Worm (Caenorhabditis elegans): ENCODE results near the gene C34E10.10.

C34E10.10 gene

ce11 chrIII:5273396-5273857 is 45.7 kb upstream of the C34E10.10 start, which contains the start of gene ztf-8 (continued):
- TF ChIP-seq T26A5.8 (tag; optimal IDR thresholded peaks at IDR 0.05) (peak; percentile 30), ztf-3 (GFP tag; optimal IDR thresholded peaks at IDR 0.05) (no peak), hmg-20 (GFP tag; IDR thresholded peaks at IDR 0.05) (no peak), tlf-1 (GFP tag; optimal IDR thresholded peaks at IDR 0.05) (peak; percentile 29), athp-1 (tag; optimal IDR thresholded peaks at IDR 0.05) (peak; percentile 42), aptf-3 (GFP tag; IDR thresholded peaks at IDR 0.05) (0 out of 2 replicates have a peak, but pooled peaks have one; percentile 22), Y53F4B.3 (GFP tag; IDR thresholded peaks at IDR 0.05) (no peak), F49E8.2 (tag; optimal IDR thresholded peaks at IDR 0.05; ENCODE audit: insufficient read depth) (peak; percentile 75), efl-1 (GFP tag; optimal IDR thresholded peaks at IDR 0.05) (no peak), pbrm-1 (GFP tag; IDR thresholded peaks at IDR 0.05) (no peak), zim-3 (tag; optimal IDR thresholded peaks at IDR 0.05) (peak; percentile 31), snpc-4 (GFP tag; optimal IDR thresholded peaks at IDR 0.05) (no peak), snpc-4 (tag; optimal IDR thresholded peaks at IDR 0.05) (peak in 1 of 4 experiments; percentile 29), nhr-80 (tag; optimal IDR thresholded peaks at IDR 0.05) (no peak), K11D2.4 (GFP tag; IDR thresholded peaks at IDR 0.05) (no peak), ceh-58 (GFP tag; IDR thresholded peaks at IDR 0.05) (no peak), ztf-6 (GFP tag; IDR thresholded peaks at IDR 0.05) (no peak), B0261.1 (tag; optimal IDR thresholded peaks at IDR 0.05) (peak; percentile 2), snpc-1.3 (tag; optimal IDR thresholded peaks at IDR 0.05; ENCODE audit: insufficient read depth) (no peak), somi-1 (GFP tag; optimal IDR thresholded peaks at IDR 0.05) (no peak), D2030.7 (GFP tag; IDR thresholded peaks at IDR 0.05) (no peak), lsl-1 (GFP tag; optimal IDR thresholded peaks at IDR 0.05) (no peak), nhr-179 (tag; optimal IDR thresholded peaks at IDR 0.05) (no peak), let-607 (tag; optimal IDR thresholded peaks at IDR 0.05) (no peak), ztf-28 (GFP tag; IDR thresholded peaks at IDR 0.05) (no peak), tbx-9 (tag; optimal IDR thresholded peaks at IDR 0.05; ENCODE audit: borderline replicate concordance) (no peak), pha-4 (tag; optimal IDR thresholded peaks at IDR 0.05) (no peak), F39B2.1 (GFP tag; IDR thresholded peaks at IDR 0.05) (no peak), dox-1 (GFP tag; IDR thresholded peaks at IDR 0.05) (peak; percentile 19; the same call in 1 of the 2 replicates), atf-7 (tag; optimal IDR thresholded peaks at IDR 0.05) (peak; percentile 31), ceh-100 (GFP tag; IDR thresholded peaks at IDR 0.05) (no peak), ama-1 (optimal IDR thresholded peaks at IDR 0.05) (peak; percentile 37), ama-1 (GFP tag; optimal IDR thresholded peaks at IDR 0.05) (peak in 1 of 2 experiments; percentile 5), T07F8.4 (tag; optimal IDR thresholded peaks at IDR 0.05) (no peak), aptf-2 (GFP tag; conservative IDR thresholded peaks at IDR 0.05) (no peak), hmg-1.2 (GFP tag; IDR thresholded peaks at IDR 0.05) (peak; percentile 18; the same call in 1 of the 2 replicates), mxl-1 (tag; optimal IDR thresholded peaks at IDR 0.05) (no peak), chd-7 (tag; optimal IDR thresholded peaks at IDR 0.05) (no peak), madf-6 (GFP tag; IDR thresholded peaks at IDR 0.05) (peak; percentile 65), dpl-1 (GFP tag; optimal IDR thresholded peaks at IDR 0.05) (no peak), attf-5 (GFP tag; optimal IDR thresholded peaks at IDR 0.05) (no peak), F57C9.4 (tag; optimal IDR thresholded peaks at IDR 0.05) (no peak), let-526 (GFP tag; IDR thresholded peaks at IDR 0.05) (no peak), Y79H2A.3 (GFP tag; conservative IDR thresholded peaks at IDR 0.05) (no peak), Y56A3A.18 (GFP tag; IDR thresholded peaks at IDR 0.05) (no peak), lin-40 (tag; optimal IDR thresholded peaks at IDR 0.05) (no peak), mes-4 (tag; optimal IDR thresholded peaks at IDR 0.05) (no peak), gei-17 (GFP tag; optimal IDR thresholded peaks at IDR 0.05) (no peak), Y95B8A.8 (GFP tag; IDR thresholded peaks at IDR 0.05) (no peak), unc-130 (GFP tag; optimal IDR thresholded peaks at IDR 0.05) (peak; percentile 10)
